Worm (Caenorhabditis elegans) whole organism, L3 larva: ENCODE data around the gene mel-11.

Source experiments
- ama-1 ChIP-seq: fragments of 150-350 bp; optimal IDR thresholded peaks from 2 replicates; lab custom pipeline; 2018
- jun-1 ChIP-seq: fragments of 150-350 bp; optimal IDR thresholded peaks from 2 replicates; lab custom pipeline; 2014; ENCODE audit warnings: missing biosample characterization, missing genetic modification reagents, missing genetic modification characterization
- mdl-1 ChIP-seq: fragments of 150-350 bp; optimal IDR thresholded peaks from 2 replicates; lab custom pipeline; 2014; ENCODE audit warnings: missing biosample characterization, missing genetic modification characterization
- nhr-237 ChIP-seq: fragments of 150-350 bp; optimal IDR thresholded peaks from 2 replicates; lab custom pipeline; 2014; ENCODE audit warnings: missing biosample characterization, missing genetic modification characterization
- nhr-76 ChIP-seq: fragments of 150-350 bp; sonication (generic microtip); optimal IDR thresholded peaks from 5 replicates; lab custom pipeline; 2014; ENCODE audit warnings: missing biosample characterization, missing genetic modification characterization
- pha-4 ChIP-seq: fragments of 150-350 bp; optimal IDR thresholded peaks from 2 replicates; lab custom pipeline; 2014; ENCODE audit warnings: missing biosample characterization, missing genetic modification reagents, missing genetic modification characterization
- pqm-1 ChIP-seq: fragments of 150-350 bp; optimal IDR thresholded peaks from 2 replicates; lab custom pipeline; 2017; ENCODE audit warnings: missing biosample characterization, missing genetic modification characterization, inconsistent platforms
- snpc-4 ChIP-seq: fragments of 150-350 bp; optimal IDR thresholded peaks from 2 replicates; lab custom pipeline; 2014; ENCODE audit warnings: missing biosample characterization, missing genetic modification characterization
- unc-62 ChIP-seq: fragments of 150-350 bp; sonication (generic microtip); optimal IDR thresholded peaks from 4 replicates; lab custom pipeline; 2014; ENCODE audit warnings: missing biosample characterization, missing genetic modification reagents, missing genetic modification characterization
- zag-1 ChIP-seq: fragments of 150-350 bp; optimal IDR thresholded peaks from 2 replicates; lab custom pipeline; 2014; ENCODE audit warnings: missing biosample characterization, missing genetic modification characterization

ce11 chrII:9345794-9346193 is 12.5 kb upstream of the mel-11 start:
- TF ChIP-seq mdl-1 (tag; lab: Kevin White, UChicago) (no peak), jun-1 (tag; lab: Kevin White, UChicago) (no peak), ama-1 (no peak), pqm-1 (tag; lab: Kevin White, UChicago) (no peak), nhr-237 (tag; lab: Kevin White, UChicago) (no peak), pha-4 (tag; lab: Kevin White, UChicago) (no peak), nhr-76 (no peak), unc-62 (GFP tag; lab: Kevin White, UChicago) (no peak), snpc-4 (no peak), zag-1 (tag; lab: Kevin White, UChicago) (no peak)
